In genomic region chrIV:6210574-6210973, ce11 we compare ENCODE assay signal across 5 worm cellular contexts.
A peak's percentile ranks its signal among the peaks of the same experiment; 100 is the strongest.
TF ChIP-seq lines count a peak whose summit lies in the region.

TSS of gene ugt-24 (minus strand) at chrIV:6210720.
TSS of gene C49A9.6 (plus strand) at chrIV:6210936.

TF ChIP-seq in whole organism, L1 larva, 84 proteins besides CTCF, POLR2A, EP300 and RAD21:
- TF ChIP-seq elt-2 (tag; optimal IDR thresholded peaks at IDR 0.05; lab: Kevin White, UChicago) (peak; percentile 17), nhr-19 (GFP tag; conservative IDR thresholded peaks at IDR 0.05; lab: Robert Waterston, UW) (no peak), ceh-88 (GFP tag; IDR thresholded peaks at IDR 0.05; lab: Robert Waterston, UW) (no peak), egl-27 (tag; optimal IDR thresholded peaks at IDR 0.05; lab: Kevin White, UChicago) (no peak), tbx-2 (tag; optimal IDR thresholded peaks at IDR 0.05; lab: Kevin White, UChicago) (no peak), C04F5.9 (tag; optimal IDR thresholded peaks at IDR 0.05; lab: Kevin White, UChicago) (no peak), lin-39 (tag; optimal IDR thresholded peaks at IDR 0.05; lab: Kevin White, UChicago) (no peak), lin-35 (GFP tag; optimal IDR thresholded peaks at IDR 0.05; lab: Kevin White, UChicago) (peak in 1 of 2 experiments; percentile 21)

TF ChIP-seq in whole organism, L2 larva, 48 proteins besides CTCF, POLR2A, EP300 and RAD21:
- TF ChIP-seq gmeb-1 (tag; optimal IDR thresholded peaks at IDR 0.05; lab: Kevin White, UChicago) (no peak), mbf-1 (tag; optimal IDR thresholded peaks at IDR 0.05; lab: Kevin White, UChicago) (no peak), ztf-11 (tag; optimal IDR thresholded peaks at IDR 0.05; lab: Kevin White, UChicago) (no peak), R02D3.7 (tag; optimal IDR thresholded peaks at IDR 0.05; lab: Kevin White, UChicago) (no peak), zag-1 (tag; optimal IDR thresholded peaks at IDR 0.05; lab: Kevin White, UChicago) (no peak), crh-2 (tag; optimal IDR thresholded peaks at IDR 0.05; lab: Kevin White, UChicago) (peak; percentile 7), fos-1 (tag; optimal IDR thresholded peaks at IDR 0.05; lab: Kevin White, UChicago) (peak; percentile 78), C34F6.9 (tag; optimal IDR thresholded peaks at IDR 0.05; lab: Kevin White, UChicago) (no peak)
TF ChIP-seq in whole organism, L2 larva: peak in this region for 2.

TF ChIP-seq in whole organism, L3 larva, 47 proteins besides CTCF, POLR2A, EP300 and RAD21:
- peak; percentile 71 for TF ChIP-seq elt-2 (tag; optimal IDR thresholded peaks at IDR 0.05; lab: Kevin White, UChicago)
- no peak for TF ChIP-seq ZK546.5 (tag; optimal IDR thresholded peaks at IDR 0.05; lab: Kevin White, UChicago)
- TF ChIP-seq pqm-1 (tag; optimal IDR thresholded peaks at IDR 0.05; lab: Kevin White, UChicago) = peak; percentile 59
- TF ChIP-seq pha-4 (tag; optimal IDR thresholded peaks at IDR 0.05; lab: Kevin White, UChicago) = peak; percentile 66
- TF ChIP-seq unc-39 (tag; optimal IDR thresholded peaks at IDR 0.05; lab: Kevin White, UChicago) = no peak

TF ChIP-seq in whole organism, L4 larva, 104 proteins besides CTCF, POLR2A, EP300 and RAD21:
- no peak for TF ChIP-seq ZK546.5 (tag; optimal IDR thresholded peaks at IDR 0.05; lab: Kevin White, UChicago)
- peak; percentile 22; the same call in 1 of the 2 replicates for TF ChIP-seq dmd-6 (GFP tag; IDR thresholded peaks at IDR 0.05; lab: Robert Waterston, UW)
- peak; percentile 52 for TF ChIP-seq hlh-11 (tag; optimal IDR thresholded peaks at IDR 0.05; lab: Kevin White, UChicago)
- no peak for TF ChIP-seq daf-16 (GFP tag; optimal IDR thresholded peaks at IDR 0.05; lab: Kevin White, UChicago)
- TF ChIP-seq daf-16 (tag; optimal IDR thresholded peaks at IDR 0.05; lab: Kevin White, UChicago) = peak; percentile 96
- TF ChIP-seq madf-9 (GFP tag; conservative IDR thresholded peaks at IDR 0.05; lab: Robert Waterston, UW) = no peak
- peak; percentile 64 for TF ChIP-seq dve-1 (tag; optimal IDR thresholded peaks at IDR 0.05; lab: Kevin White, UChicago; ENCODE audit: insufficient read depth)
- 0 out of 2 replicates have a peak, but pooled peaks have one; percentile 28 for TF ChIP-seq php-3 (GFP tag; IDR thresholded peaks at IDR 0.05; lab: Robert Waterston, UW)
- TF ChIP-seq pqm-1 (tag; optimal IDR thresholded peaks at IDR 0.05; lab: Kevin White, UChicago) = peak; percentile 78
- TF ChIP-seq nhr-77 (tag; optimal IDR thresholded peaks at IDR 0.05; lab: Kevin White, UChicago) = peak; percentile 11
- TF ChIP-seq spr-3 (GFP tag; optimal IDR thresholded peaks at IDR 0.05; lab: Kevin White, UChicago) = no peak
- peak; percentile 32 for TF ChIP-seq hlh-30 (tag; optimal IDR thresholded peaks at IDR 0.05; lab: Kevin White, UChicago; ENCODE audit: insufficient read depth)
- peak; percentile 36 for TF ChIP-seq nhr-28 (tag; optimal IDR thresholded peaks at IDR 0.05; lab: Kevin White, UChicago)

TF ChIP-seq in whole organism, young adult, 124 proteins besides CTCF, POLR2A, EP300 and RAD21:
- no peak for TF ChIP-seq die-1 (tag; optimal IDR thresholded peaks at IDR 0.05; lab: Kevin White, UChicago)
- TF ChIP-seq cebp-1 (GFP tag; IDR thresholded peaks at IDR 0.05; lab: Robert Waterston, UW) = no peak
- TF ChIP-seq cebp-1 (tag; optimal IDR thresholded peaks at IDR 0.05; lab: Kevin White, UChicago) = peak; percentile 6
- no peak for TF ChIP-seq B0019.2 (GFP tag; conservative IDR thresholded peaks at IDR 0.05; lab: Robert Waterston, UW)
- TF ChIP-seq nhr-80 (tag; optimal IDR thresholded peaks at IDR 0.05; lab: Kevin White, UChicago) = peak; percentile 69
